Fruit fly (Drosophila melanogaster) whole organism: ENCODE data around the gene Rpp20.

Experiments
- pan ChIP-seq: fragments of >200 bp; optimal IDR thresholded peaks from 2 replicates; lab custom pipeline; 2017
- usp ChIP-seq: fragments of >200 bp; optimal IDR thresholded peaks from 2 replicates; lab custom pipeline; 2017; ENCODE audit warnings: missing biosample characterization, missing genetic modification characterization, mixed read lengths

DNA sequence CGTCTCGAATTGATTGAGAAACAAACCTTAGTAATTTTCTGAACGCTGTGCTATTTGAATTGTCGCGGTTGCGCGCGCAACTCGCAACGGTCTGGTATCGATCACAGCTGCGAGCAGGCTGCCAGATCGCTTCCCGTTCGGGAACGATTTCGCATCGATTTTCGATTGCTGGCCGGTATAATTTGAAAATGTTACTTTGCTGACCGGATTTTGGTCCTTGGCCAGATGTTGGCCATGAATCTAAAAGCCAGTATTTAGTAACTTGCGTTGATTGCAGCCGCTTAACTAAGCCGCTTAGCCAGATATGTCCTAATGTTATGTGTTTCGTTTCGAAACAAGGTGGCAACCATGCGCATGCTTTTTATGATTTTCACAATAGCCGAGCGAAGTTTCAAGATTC, 4.3 kb downstream of the Rpp20 start:
- TF ChIP-seq pan (lab: Kevin White, UChicago), result no peak
- TF ChIP-seq usp (GFP tag; lab: Kevin White, UChicago), result no peak
